Fruit fly (Drosophila melanogaster): Measurements from ENCODE around the gene CG32037.

Gene CG32037

DNA sequence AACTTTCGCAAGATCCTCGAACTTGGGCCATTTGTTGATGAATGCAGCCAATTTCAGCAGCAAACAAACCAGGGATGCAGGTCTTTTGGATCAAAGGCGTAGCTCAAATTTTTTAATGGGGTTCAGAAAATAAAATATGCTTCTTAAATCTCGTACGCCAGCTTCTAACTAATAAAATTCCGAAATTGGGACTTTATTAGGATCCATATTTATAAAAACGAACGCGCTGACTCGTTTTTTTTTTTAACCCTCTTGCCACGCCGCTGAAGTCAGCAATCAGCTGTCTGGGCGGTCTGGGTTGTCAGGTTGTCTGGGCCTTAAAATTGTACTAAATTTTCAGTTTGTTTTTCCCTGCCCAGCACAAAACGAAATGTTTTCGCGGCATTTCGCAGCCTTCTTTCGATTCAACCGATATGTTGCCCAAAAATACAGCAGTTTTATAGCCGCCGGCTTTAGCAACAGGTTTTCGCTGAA, 34.4 kb downstream of the CG32037 start, which contains the start of gene CG3437 (continued):
- TF ChIP-seq ATbp (GFP tag; optimal IDR thresholded peaks at IDR 0.05) = peak; percentile 98
- peak; percentile 87 for TF ChIP-seq CG7745 (tag; optimal IDR thresholded peaks at IDR 0.05)
- TF ChIP-seq CG8924 (tag; optimal IDR thresholded peaks at IDR 0.05) = peak; percentile 96
- peak; percentile 99 for TF ChIP-seq Aef1 (GFP tag; IDR thresholded peaks at IDR 0.05)
- peak; percentile 99 for TF ChIP-seq CG6272 (GFP tag; IDR thresholded peaks at IDR 0.05)
- TF ChIP-seq CG13894 (tag; optimal IDR thresholded peaks at IDR 0.05) = peak; percentile 99
- TF ChIP-seq Atf3 (GFP tag; optimal IDR thresholded peaks at IDR 0.05) = peak; percentile 98
- peak; percentile 97 for TF ChIP-seq CG31224 (GFP tag; IDR thresholded peaks at IDR 0.05)
- TF ChIP-seq jing (GFP tag; optimal IDR thresholded peaks at IDR 0.05) = peak; percentile 97
- peak; percentile 98 for TF ChIP-seq oc (tag; optimal IDR thresholded peaks at IDR 0.05)
- TF ChIP-seq CG8944 (GFP tag; optimal IDR thresholded peaks at IDR 0.05) = peak; percentile 99
- TF ChIP-seq Doc3 (GFP tag; IDR thresholded peaks at IDR 0.05; ENCODE audit: partially characterized antibody) = no peak
- peak; percentile 98 for TF ChIP-seq CG32767 (GFP tag; IDR thresholded peaks at IDR 0.05)
- TF ChIP-seq Elba2 (GFP tag; optimal IDR thresholded peaks at IDR 0.05) = peak; percentile 53
- TF ChIP-seq D (optimal IDR thresholded peaks at IDR 0.05) = no peak
- peak; percentile 98 for TF ChIP-seq D (GFP tag; optimal IDR thresholded peaks at IDR 0.05)
- peak; percentile 95 for TF ChIP-seq p53 (GFP tag; optimal IDR thresholded peaks at IDR 0.05)
- peak; percentile 98 for TF ChIP-seq Oaz (GFP tag; IDR thresholded peaks at IDR 0.05)
- TF ChIP-seq CG10959 (GFP tag; IDR thresholded peaks at IDR 0.05) = peak; percentile 99
- TF ChIP-seq her (GFP tag; optimal IDR thresholded peaks at IDR 0.05) = peak; percentile 96
- peak; percentile 98 for TF ChIP-seq eyg (GFP tag; optimal IDR thresholded peaks at IDR 0.05)
- peak; percentile 96 for TF ChIP-seq aop (GFP tag; IDR thresholded peaks at IDR 0.05)
- peak; percentile 100 for TF ChIP-seq Med (GFP tag)
- TF ChIP-seq tio (GFP tag; optimal IDR thresholded peaks at IDR 0.05) = peak; percentile 98
- peak; percentile 97 for TF ChIP-seq CG8388 (GFP tag; optimal IDR thresholded peaks at IDR 0.05)
- peak; percentile 80 for TF ChIP-seq stwl (tag; optimal IDR thresholded peaks at IDR 0.05)
- TF ChIP-seq CG1792 (GFP tag; optimal IDR thresholded peaks at IDR 0.05) = peak; percentile 97
- peak; percentile 97 for TF ChIP-seq CG12299 (tag; optimal IDR thresholded peaks at IDR 0.05)
- TF ChIP-seq CG4282 (GFP tag; optimal IDR thresholded peaks at IDR 0.05) = peak; percentile 97
- TF ChIP-seq Gsc (GFP tag; IDR thresholded peaks at IDR 0.05) = peak; percentile 99
- TF ChIP-seq CG18262 (tag; optimal IDR thresholded peaks at IDR 0.05) = peak; percentile 96
- peak; percentile 99 for TF ChIP-seq CG18599 (GFP tag; optimal IDR thresholded peaks at IDR 0.05)
- TF ChIP-seq nau (GFP tag; optimal IDR thresholded peaks at IDR 0.05) = peak; percentile 98
- TF ChIP-seq ham (GFP tag; IDR thresholded peaks at IDR 0.05) = peak; percentile 97
- peak; percentile 99 for TF ChIP-seq mam (GFP tag; optimal IDR thresholded peaks at IDR 0.05)
- TF ChIP-seq vfl (GFP tag; optimal IDR thresholded peaks at IDR 0.05) = peak; percentile 97
- TF ChIP-seq pum (GFP tag; optimal IDR thresholded peaks at IDR 0.05) = peak; percentile 99
- no peak for TF ChIP-seq pita (GFP tag; optimal IDR thresholded peaks at IDR 0.05)
- peak; percentile 99 for TF ChIP-seq CG12769 (tag; optimal IDR thresholded peaks at IDR 0.05)
- peak; percentile 90 for TF ChIP-seq luna (GFP tag; optimal IDR thresholded peaks at IDR 0.05)
- peak; percentile 99 for TF ChIP-seq Dad (GFP tag; optimal IDR thresholded peaks at IDR 0.05)
- peak; percentile 98 for TF ChIP-seq CG15011 (GFP tag; optimal IDR thresholded peaks at IDR 0.05)
- TF ChIP-seq wdn (GFP tag; IDR thresholded peaks at IDR 0.05) = peak; percentile 98
- peak; percentile 97 for TF ChIP-seq CG7357 (GFP tag; IDR thresholded peaks at IDR 0.05)
- no peak for TF ChIP-seq Lpt (GFP tag; optimal IDR thresholded peaks at IDR 0.05)
- TF ChIP-seq CG30403 (GFP tag; optimal IDR thresholded peaks at IDR 0.05) = peak; percentile 99
- peak; percentile 98 for TF ChIP-seq jigr1 (GFP tag; IDR thresholded peaks at IDR 0.05)
- peak; percentile 99 for TF ChIP-seq NFAT (GFP tag; IDR thresholded peaks at IDR 0.05)
- peak; percentile 40 for TF ChIP-seq zf30C (GFP tag; optimal IDR thresholded peaks at IDR 0.05)
- peak; percentile 98 for TF ChIP-seq CG7271 (tag; optimal IDR thresholded peaks at IDR 0.05)
- TF ChIP-seq Lhr (GFP tag; optimal IDR thresholded peaks at IDR 0.05) = peak; percentile 95
- TF ChIP-seq Atf6 (GFP tag; IDR thresholded peaks at IDR 0.05) = peak; percentile 99

Measured in whole organism, embryonic.